Worm (Caenorhabditis elegans) whole organism, L4 larva: ENCODE results near the gene frpr-5.

Experiments used
- F44E2.7 ChIP-seq: fragments of 200-800 bp; sonication (Bioruptor generic); IDR thresholded peaks from 2 replicates; pipeline ENCODE4 v2.1.2; 2022; ENCODE audit warnings: missing genetic modification characterization, missing compliant biosample characterization
- F49E8.2 ChIP-seq: sonication (generic microtip); optimal IDR thresholded peaks from 2 replicates; lab custom pipeline; 2016; ENCODE audit warnings: missing compliant biosample characterization, mild to moderate bottlenecking, missing genetic modification characterization, borderline replicate concordance
- T20F7.1 ChIP-seq: fragments of 200-800 bp; sonication (Bioruptor generic); optimal IDR thresholded peaks from 2 replicates; lab custom pipeline; 2018; ENCODE audit warnings: mild to moderate bottlenecking, missing genetic modification characterization, missing compliant biosample characterization
- ama-1 ChIP-seq: fragments of 150-350 bp; optimal IDR thresholded peaks from 2 replicates; lab custom pipeline; 2014; ENCODE audit warnings: inconsistent platforms, mixed read lengths
- ceh-44 ChIP-seq: fragments of 200-800 bp; sonication (Bioruptor generic); IDR thresholded peaks from 2 replicates; pipeline ENCODE4 v1.3.6; 2022; ENCODE audit warnings: missing genetic modification reagents, missing genetic modification characterization, missing compliant biosample characterization
- ceh-82 ChIP-seq: sonication (generic microtip); optimal IDR thresholded peaks from 2 replicates; lab custom pipeline; 2017; ENCODE audit warnings: missing biosample characterization, missing genetic modification characterization
- cey-2 ChIP-seq: sonication (generic microtip); optimal IDR thresholded peaks from 3 replicates; lab custom pipeline; 2017; ENCODE audit warnings: missing genetic modification characterization, mild to moderate bottlenecking, missing compliant biosample characterization, antibody characterized with exemption, borderline replicate concordance; ENCODE audit not compliant: insufficient read depth
- daf-16 ChIP-seq, 3 experiments: sonication (generic microtip); optimal IDR thresholded peaks; 2 replicates each; lab custom pipeline; 2016 to 2017; ENCODE audit warnings: missing genetic modification characterization in 3 of 3, missing genetic modification reagents in 3 of 3, mild to moderate bottlenecking in 2 of 3, missing compliant biosample characterization in 2 of 3, missing biosample characterization in 1 of 3, moderate library complexity in 1 of 3
- daf-19 ChIP-seq: fragments of 200-800 bp; sonication (Bioruptor generic); conservative IDR thresholded peaks from 2 replicates; pipeline ENCODE4 v1.3.6; 2022; ENCODE audit warnings: missing genetic modification characterization, missing compliant biosample characterization
- dmd-6 ChIP-seq: fragments of 200-800 bp; sonication (Bioruptor generic); IDR thresholded peaks from 2 replicates; pipeline ENCODE4 v1.3.6; 2022; ENCODE audit warnings: missing genetic modification reagents, missing genetic modification characterization, missing compliant biosample characterization
- dve-1 ChIP-seq: sonication (generic microtip); optimal IDR thresholded peaks from 2 replicates; lab custom pipeline; 2017; ENCODE audit warnings: antibody characterized with exemption, mild to moderate bottlenecking, missing genetic modification characterization, missing compliant biosample characterization; ENCODE audit not compliant: insufficient read depth
- fos-1 ChIP-seq: fragments of 150-350 bp; optimal IDR thresholded peaks from 2 replicates; lab custom pipeline; 2014; ENCODE audit warnings: missing biosample characterization, missing genetic modification characterization
- hif-1 ChIP-seq, 2 experiments: sonication (generic microtip); optimal IDR thresholded peaks; 2 replicates each; lab custom pipeline; 2016 to 2017; ENCODE audit warnings: missing compliant biosample characterization in 2 of 2, missing genetic modification characterization in 2 of 2, missing genetic modification reagents in 2 of 2, missing genotype in 2 of 2, mild to moderate bottlenecking in 1 of 2
- hlh-11 ChIP-seq: fragments of 200-800 bp; sonication (Bioruptor generic); optimal IDR thresholded peaks from 2 replicates; lab custom pipeline; 2018; ENCODE audit warnings: mild to moderate bottlenecking, missing genetic modification characterization, missing compliant biosample characterization
- hlh-30 ChIP-seq: sonication (generic microtip); optimal IDR thresholded peaks from 2 replicates; lab custom pipeline; 2017; ENCODE audit warnings: antibody characterized with exemption, mild to moderate bottlenecking, missing genetic modification characterization, missing compliant biosample characterization; ENCODE audit not compliant: insufficient read depth
- hmg-1.1 ChIP-seq: fragments of 200-800 bp; sonication (Bioruptor generic); IDR thresholded peaks from 2 replicates; pipeline ENCODE4 v1.3.6; 2022; ENCODE audit warnings: missing genetic modification reagents, missing genetic modification characterization, missing compliant biosample characterization
- lim-7 ChIP-seq: fragments of 200-800 bp; sonication (Bioruptor generic); IDR thresholded peaks from 2 replicates; pipeline ENCODE4 v1.3.6; 2022; ENCODE audit warnings: missing genetic modification characterization, missing compliant biosample characterization
- lin-13 ChIP-seq: fragments of 150-350 bp; optimal IDR thresholded peaks from 2 replicates; lab custom pipeline; 2014; ENCODE audit warnings: missing biosample characterization, missing genetic modification reagents, missing genetic modification characterization
- lin-15B ChIP-seq: fragments of 150-350 bp; sonication (generic microtip); optimal IDR thresholded peaks from 3 replicates; lab custom pipeline; 2014; ENCODE audit warnings: missing biosample characterization, missing genetic modification characterization
- lin-29 ChIP-seq: fragments of 200-800 bp; sonication (Bioruptor generic); IDR thresholded peaks from 2 replicates; pipeline ENCODE4 v1.3.6; 2022; ENCODE audit warnings: missing genetic modification reagents, missing genetic modification characterization, missing compliant biosample characterization
- lin-39 ChIP-seq: fragments of 150-350 bp; optimal IDR thresholded peaks from 2 replicates; lab custom pipeline; 2014; ENCODE audit warnings: missing biosample characterization, missing genetic modification reagents, missing genetic modification characterization
- madf-9 ChIP-seq: fragments of 200-800 bp; sonication (Bioruptor generic); conservative IDR thresholded peaks from 2 replicates; pipeline ENCODE4 v1.3.6; 2022; ENCODE audit warnings: missing genetic modification reagents, missing genetic modification characterization, missing compliant biosample characterization
- mep-1 ChIP-seq: fragments of 150-350 bp; sonication (generic microtip); optimal IDR thresholded peaks from 3 replicates; lab custom pipeline; 2014; ENCODE audit warnings: missing biosample characterization, missing genetic modification characterization
- mes-2 ChIP-seq: sonication (generic microtip); optimal IDR thresholded peaks from 2 replicates; lab custom pipeline; 2016; ENCODE audit warnings: missing genotype, mild to moderate bottlenecking, missing genetic modification characterization, missing compliant biosample characterization; ENCODE audit not compliant: poor library complexity, severe bottlenecking
- nhr-102 ChIP-seq: sonication (generic microtip); optimal IDR thresholded peaks from 2 replicates; lab custom pipeline; 2016; ENCODE audit warnings: mild to moderate bottlenecking, missing genetic modification characterization, moderate library complexity, missing compliant biosample characterization
- nhr-28 ChIP-seq: fragments of 150-350 bp; optimal IDR thresholded peaks from 2 replicates; lab custom pipeline; 2014; ENCODE audit warnings: missing biosample characterization, missing genetic modification characterization
- nhr-41 ChIP-seq: fragments of 200-800 bp; sonication (Bioruptor generic); IDR thresholded peaks from 2 replicates; pipeline ENCODE4 v1.3.6; 2022; ENCODE audit warnings: missing genetic modification reagents, missing genetic modification characterization, missing compliant biosample characterization
- nhr-42 ChIP-seq: fragments of 200-800 bp; sonication (Bioruptor generic); IDR thresholded peaks from 2 replicates; pipeline ENCODE4 v1.3.6; 2022; ENCODE audit warnings: missing genetic modification characterization, missing compliant biosample characterization
- nhr-6 ChIP-seq: fragments of 150-350 bp; optimal IDR thresholded peaks from 2 replicates; lab custom pipeline; 2014; ENCODE audit warnings: missing biosample characterization, missing genetic modification characterization
- nhr-77 ChIP-seq: fragments of 150-350 bp; optimal IDR thresholded peaks from 2 replicates; lab custom pipeline; 2014; ENCODE audit warnings: missing biosample characterization, missing genetic modification characterization
- php-3 ChIP-seq: fragments of 200-800 bp; sonication (Bioruptor generic); IDR thresholded peaks from 2 replicates; pipeline ENCODE4 v1.3.6; 2022; ENCODE audit warnings: missing genetic modification reagents, missing genetic modification characterization, missing compliant biosample characterization
- pqm-1 ChIP-seq: sonication (generic microtip); optimal IDR thresholded peaks from 2 replicates; lab custom pipeline; 2017; ENCODE audit warnings: missing biosample characterization, missing genetic modification characterization
- snpc-4 ChIP-seq: fragments of 150-350 bp; optimal IDR thresholded peaks from 2 replicates; lab custom pipeline; 2014; ENCODE audit warnings: missing biosample characterization, missing genetic modification characterization
- unc-39 ChIP-seq: sonication (generic microtip); optimal IDR thresholded peaks from 2 replicates; lab custom pipeline; 2017; ENCODE audit warnings: missing biosample characterization, missing genetic modification characterization
- zfp-2 ChIP-seq: sonication (generic microtip); optimal IDR thresholded peaks from 2 replicates; lab custom pipeline; 2016; ENCODE audit warnings: mild to moderate bottlenecking, missing genetic modification characterization, missing compliant biosample characterization
- zfp-3 ChIP-seq: fragments of 200-800 bp; sonication (Bioruptor generic); conservative IDR thresholded peaks from 2 replicates; pipeline ENCODE4 v1.3.6; 2022; ENCODE audit warnings: missing genetic modification reagents, missing genetic modification characterization, missing compliant biosample characterization
- zip-2 ChIP-seq: fragments of 150-350 bp; optimal IDR thresholded peaks from 2 replicates; lab custom pipeline; 2014; ENCODE audit warnings: missing biosample characterization, missing genetic modification characterization
- ztf-11 ChIP-seq: fragments of 150-350 bp; optimal IDR thresholded peaks from 2 replicates; lab custom pipeline; 2014; ENCODE audit warnings: missing biosample characterization, missing genetic modification characterization
- ztf-7 ChIP-seq: fragments of 150-350 bp; optimal IDR thresholded peaks from 2 replicates; lab custom pipeline; 2014; ENCODE audit warnings: missing biosample characterization, missing genetic modification characterization

frpr-5 gene

ce11 chrV:13530698-13531097 lies 5.2 kb downstream of the frpr-5 start, which contains the start of gene ttr-44:
Gene ttr-44 (minus strand): TSS chrV:13530744.
- no peak for TF ChIP-seq F49E8.2
- TF ChIP-seq F44E2.7 = no peak
- peak in 1 of 2 experiments; percentile 44 for TF ChIP-seq hif-1 (tag; optimal IDR thresholded peaks at IDR 0.05; lab: Kevin White, UChicago)
- TF ChIP-seq daf-19 (GFP tag; lab: Robert Waterston, UW) = no peak
- no peak for TF ChIP-seq ztf-7 (tag; lab: Kevin White, UChicago)
- peak; percentile 70 for TF ChIP-seq pqm-1 (tag; lab: Kevin White, UChicago)
- TF ChIP-seq snpc-4 (tag; lab: Kevin White, UChicago) = no peak
- peak; percentile 57 for TF ChIP-seq nhr-77 (tag; lab: Kevin White, UChicago)
- no peak for TF ChIP-seq mes-2 (tag; lab: Kevin White, UChicago)
- no peak for TF ChIP-seq ceh-82 (tag; lab: Kevin White, UChicago)
- TF ChIP-seq lin-29 (GFP tag; lab: Robert Waterston, UW) = no peak
- TF ChIP-seq lin-39 = no peak
- TF ChIP-seq zfp-3 (GFP tag; lab: Robert Waterston, UW) = no peak
- peak; percentile 72 for TF ChIP-seq nhr-28 (tag; lab: Kevin White, UChicago)
- TF ChIP-seq zfp-2 = no peak
- TF ChIP-seq dmd-6 (GFP tag; lab: Robert Waterston, UW) = peak; percentile 76
- no peak for TF ChIP-seq daf-16 (GFP tag; optimal IDR thresholded peaks at IDR 0.05; lab: Kevin White, UChicago)
- peak; percentile 95 for TF ChIP-seq daf-16 (tag; optimal IDR thresholded peaks at IDR 0.05; lab: Kevin White, UChicago)
- TF ChIP-seq hlh-11 (tag; lab: Kevin White, UChicago) = peak; percentile 35
- TF ChIP-seq lin-13 = no peak
- TF ChIP-seq nhr-6 (tag; lab: Kevin White, UChicago) = peak; percentile 23
- no peak for TF ChIP-seq hmg-1.1 (GFP tag; lab: Robert Waterston, UW)
- no peak for TF ChIP-seq fos-1 (tag; lab: Kevin White, UChicago)
- peak; percentile 29 for TF ChIP-seq zip-2 (tag; lab: Kevin White, UChicago)
- TF ChIP-seq cey-2 (tag; lab: Kevin White, UChicago) = no peak
- TF ChIP-seq T20F7.1 (GFP tag; lab: Kevin White, UChicago) = peak; percentile 16
- 0 out of 2 replicates have a peak, but pooled peaks have one; percentile 40 for TF ChIP-seq php-3 (GFP tag; lab: Robert Waterston, UW)
- peak; percentile 92 for TF ChIP-seq dve-1 (tag; lab: Kevin White, UChicago)

- no peak for TF ChIP-seq zfp-2
- TF ChIP-seq zfp-3 (GFP tag; lab: Robert Waterston, UW) = no peak
- no peak for TF ChIP-seq lin-29 (GFP tag; lab: Robert Waterston, UW)
- TF ChIP-seq lim-7 (GFP tag; lab: Robert Waterston, UW) = no peak
- peak; percentile 55 for TF ChIP-seq ama-1 (lab: Kevin White, UChicago)
- peak; percentile 25 for TF ChIP-seq nhr-6 (tag; lab: Kevin White, UChicago)
- TF ChIP-seq ztf-11 (tag; lab: Kevin White, UChicago) = no peak
- TF ChIP-seq unc-39 = no peak
- no peak for TF ChIP-seq pqm-1 (tag; lab: Kevin White, UChicago)
- TF ChIP-seq nhr-102 = peak; percentile 70
- TF ChIP-seq nhr-42 (GFP tag; lab: Robert Waterston, UW) = no peak
- TF ChIP-seq hlh-11 (tag; lab: Kevin White, UChicago) = peak; percentile 33
- TF ChIP-seq hif-1 (tag; optimal IDR thresholded peaks at IDR 0.05; lab: Kevin White, UChicago) = no peak
- TF ChIP-seq hlh-30 = no peak
- TF ChIP-seq daf-16 (GFP tag; optimal IDR thresholded peaks at IDR 0.05; lab: Kevin White, UChicago) = no peak
- peak; percentile 83 for TF ChIP-seq daf-16 (tag; optimal IDR thresholded peaks at IDR 0.05; lab: Kevin White, UChicago)
- TF ChIP-seq T20F7.1 (GFP tag; lab: Kevin White, UChicago) = no peak
- peak; percentile 75 for TF ChIP-seq dve-1 (tag; lab: Kevin White, UChicago)
- peak; percentile 19 for TF ChIP-seq mep-1 (tag; lab: Kevin White, UChicago)
- TF ChIP-seq madf-9 = no peak
- TF ChIP-seq hmg-1.1 (GFP tag; lab: Robert Waterston, UW) = no peak
- no peak for TF ChIP-seq nhr-41 (GFP tag; lab: Robert Waterston, UW)
- TF ChIP-seq ceh-44 (GFP tag; lab: Robert Waterston, UW) = no peak
- TF ChIP-seq nhr-77 (tag; lab: Kevin White, UChicago) = peak; percentile 35
- TF ChIP-seq lin-15B = no peak
Measured at ce11 chrV:13529165-13529564, 6.7 kb downstream of the frpr-5 start.
